Worm (Caenorhabditis elegans) whole organism, L1 larva: ENCODE results near the gene Y37A1A.3.

Experiments used
- C34B4.2 ChIP-seq: sonication (generic microtip); optimal IDR thresholded peaks from 2 replicates; lab custom pipeline; 2017; ENCODE audit warnings: mild to moderate bottlenecking, missing genetic modification characterization, missing compliant biosample characterization
- F16B12.6 ChIP-seq: fragments of 150-350 bp; optimal IDR thresholded peaks from 2 replicates; lab custom pipeline; 2014; ENCODE audit warnings: missing biosample characterization, missing genetic modification characterization
- Y116A8C.19 ChIP-seq: sonication (generic microtip); optimal IDR thresholded peaks from 2 replicates; lab custom pipeline; 2016; ENCODE audit warnings: missing compliant biosample characterization, missing genetic modification characterization, borderline replicate concordance
- aha-1 ChIP-seq: fragments of 150-350 bp; optimal IDR thresholded peaks from 2 replicates; lab custom pipeline; 2014; ENCODE audit warnings: missing biosample characterization, missing genetic modification characterization
- ama-1 ChIP-seq: fragments of 150-350 bp; optimal IDR thresholded peaks from 2 replicates; lab custom pipeline; 2014
- blmp-1 ChIP-seq: fragments of 150-350 bp; optimal IDR thresholded peaks from 2 replicates; lab custom pipeline; 2014; ENCODE audit warnings: missing biosample characterization, missing genetic modification characterization
- ceh-8 ChIP-seq: fragments of 200-800 bp; sonication (Bioruptor generic); optimal IDR thresholded peaks from 2 replicates; lab custom pipeline; 2018; ENCODE audit warnings: mild to moderate bottlenecking, missing genetic modification characterization, moderate library complexity, missing compliant biosample characterization
- ceh-82 ChIP-seq, 3 experiments: fragments of 150-350 bp in 1 of 3; sonication (generic microtip) in 2 of 3; optimal IDR thresholded peaks; 2 replicates each; lab custom pipeline; 2014 to 2017; ENCODE audit warnings: missing biosample characterization in 3 of 3, missing genetic modification characterization in 3 of 3
- ceh-88 ChIP-seq: fragments of 200-800 bp; sonication (Bioruptor generic); IDR thresholded peaks from 2 replicates; pipeline ENCODE4 v1.3.6; 2022; ENCODE audit warnings: missing genetic modification characterization, missing compliant biosample characterization
- ces-1 ChIP-seq: fragments of 150-350 bp; optimal IDR thresholded peaks from 2 replicates; lab custom pipeline; 2014; ENCODE audit warnings: missing biosample characterization, missing genetic modification reagents, missing genetic modification characterization
- dsc-1 ChIP-seq: sonication (generic microtip); optimal IDR thresholded peaks from 2 replicates; lab custom pipeline; 2016; ENCODE audit warnings: mild to moderate bottlenecking, missing genetic modification characterization, missing compliant biosample characterization
- efl-1 ChIP-seq, 4 experiments: fragments of 150-350 bp; optimal IDR thresholded peaks in 3 of 4; peaks in 1 of 4; 1 replicate in 1 of 4; 2 replicates in 3 of 4; lab custom pipeline; 2014; ENCODE audit warnings: missing biosample characterization in 2 of 4, missing genetic modification characterization in 2 of 4, missing genetic modification reagents in 2 of 4
- elt-2 ChIP-seq: sonication (generic microtip); optimal IDR thresholded peaks from 2 replicates; lab custom pipeline; 2016; ENCODE audit warnings: missing genetic modification characterization, mild to moderate bottlenecking, inconsistent platforms, missing compliant biosample characterization, missing genetic modification reagents
- ets-5 ChIP-seq: fragments of 200-800 bp; sonication (Bioruptor generic); IDR thresholded peaks from 2 replicates; pipeline ENCODE4 v1.3.6; 2022; ENCODE audit warnings: missing genetic modification characterization, missing compliant biosample characterization
- fkh-10 ChIP-seq: sonication (generic microtip); optimal IDR thresholded peaks from 2 replicates; lab custom pipeline; 2017; ENCODE audit warnings: missing biosample characterization, missing genetic modification reagents, missing genetic modification characterization
- fkh-4 ChIP-seq: sonication (generic microtip); optimal IDR thresholded peaks from 2 replicates; lab custom pipeline; 2016; ENCODE audit warnings: missing compliant biosample characterization, missing genetic modification characterization, borderline replicate concordance
- fkh-8 ChIP-seq: sonication (generic microtip); optimal IDR thresholded peaks from 2 replicates; lab custom pipeline; 2016; ENCODE audit warnings: mild to moderate bottlenecking, missing genetic modification characterization, missing compliant biosample characterization
- grh-1 ChIP-seq: fragments of 200-800 bp; sonication (Bioruptor generic); IDR thresholded peaks from 2 replicates; pipeline ENCODE4 v1.3.6; 2022; ENCODE audit warnings: missing genetic modification reagents, missing genetic modification characterization, missing compliant biosample characterization
- hlh-17 ChIP-seq: fragments of 200-800 bp; sonication (Bioruptor generic); optimal IDR thresholded peaks from 2 replicates; lab custom pipeline; 2018; ENCODE audit warnings: missing genetic modification characterization, mild to moderate bottlenecking, missing compliant biosample characterization, moderate library complexity, borderline replicate concordance
- irx-1 ChIP-seq: sonication (generic microtip); optimal IDR thresholded peaks from 2 replicates; lab custom pipeline; 2016; ENCODE audit warnings: missing genetic modification characterization, missing compliant biosample characterization
- jun-1 ChIP-seq: fragments of 150-350 bp; optimal IDR thresholded peaks from 2 replicates; lab custom pipeline; 2014; ENCODE audit warnings: missing biosample characterization, missing genetic modification reagents, missing genetic modification characterization
- lin-13 ChIP-seq: fragments of 150-350 bp; optimal IDR thresholded peaks from 2 replicates; lab custom pipeline; 2014; ENCODE audit warnings: missing biosample characterization, missing genetic modification reagents, missing genetic modification characterization
- lin-39 ChIP-seq: fragments of 150-350 bp; optimal IDR thresholded peaks from 2 replicates; lab custom pipeline; 2014; ENCODE audit warnings: missing biosample characterization, missing genetic modification reagents, missing genetic modification characterization
- lsy-2 ChIP-seq, 2 experiments: fragments of 150-350 bp; optimal IDR thresholded peaks; 2 replicates each; lab custom pipeline; 2014; ENCODE audit warnings: missing biosample characterization in 2 of 2, missing genetic modification characterization in 2 of 2
- mab-9 ChIP-seq: fragments of 200-800 bp; sonication (Bioruptor generic); IDR thresholded peaks from 2 replicates; pipeline ENCODE4 v1.3.6; 2022; ENCODE audit warnings: missing genetic modification reagents, missing genetic modification characterization, missing compliant biosample characterization
- mef-2 ChIP-seq: fragments of 150-350 bp; optimal IDR thresholded peaks from 2 replicates; lab custom pipeline; 2014; ENCODE audit warnings: missing biosample characterization, missing genetic modification characterization
- mep-1 ChIP-seq: fragments of 150-350 bp; optimal IDR thresholded peaks from 2 replicates; lab custom pipeline; 2014; ENCODE audit warnings: missing biosample characterization, missing genetic modification characterization
- nhr-20 ChIP-seq: sonication (generic microtip); optimal IDR thresholded peaks from 2 replicates; lab custom pipeline; 2016; ENCODE audit warnings: mild to moderate bottlenecking, missing genetic modification characterization, missing compliant biosample characterization
- nhr-47 ChIP-seq: sonication (generic microtip); optimal IDR thresholded peaks from 2 replicates; lab custom pipeline; 2016; ENCODE audit warnings: mild to moderate bottlenecking, missing genetic modification characterization, moderate library complexity, missing compliant biosample characterization
- nhr-71 ChIP-seq: sonication (generic microtip); optimal IDR thresholded peaks from 2 replicates; lab custom pipeline; 2016; ENCODE audit warnings: mild to moderate bottlenecking, missing genetic modification characterization, moderate library complexity, missing compliant biosample characterization
- nhr-76 ChIP-seq: sonication (generic microtip); optimal IDR thresholded peaks from 2 replicates; lab custom pipeline; 2017; ENCODE audit warnings: missing biosample characterization, missing genetic modification characterization
- nhr-85 ChIP-seq: sonication (generic microtip); peaks from one replicate; lab custom pipeline; 2016; ENCODE audit warnings: missing genetic modification characterization, inconsistent platforms, missing compliant biosample characterization
- nhr-90 ChIP-seq: sonication (generic microtip); optimal IDR thresholded peaks from 2 replicates; lab custom pipeline; 2016; ENCODE audit warnings: mild to moderate bottlenecking, missing genetic modification characterization, missing compliant biosample characterization; ENCODE audit not compliant: poor library complexity
- pag-3 ChIP-seq: sonication (generic microtip); optimal IDR thresholded peaks from 2 replicates; lab custom pipeline; 2017; ENCODE audit warnings: missing genetic modification characterization, mild to moderate bottlenecking, missing compliant biosample characterization, antibody characterized with exemption, borderline replicate concordance; ENCODE audit not compliant: insufficient read depth
- pax-3 ChIP-seq: fragments of 200-800 bp; sonication (Bioruptor generic); optimal IDR thresholded peaks from 2 replicates; lab custom pipeline; 2018; ENCODE audit warnings: mild to moderate bottlenecking, missing genetic modification characterization, moderate library complexity, missing compliant biosample characterization
- pqm-1 ChIP-seq: sonication (generic microtip); optimal IDR thresholded peaks from 3 replicates; lab custom pipeline; 2017; ENCODE audit warnings: missing biosample characterization, missing genetic modification characterization
- snpc-4 ChIP-seq: fragments of 150-350 bp; optimal IDR thresholded peaks from 2 replicates; lab custom pipeline; 2014; ENCODE audit warnings: missing biosample characterization, missing genetic modification characterization
- swsn-7 ChIP-seq: sonication (generic microtip); optimal IDR thresholded peaks from 2 replicates; lab custom pipeline; 2016; ENCODE audit warnings: missing genetic modification characterization, missing compliant biosample characterization
- tlp-1 ChIP-seq: fragments of 150-350 bp; optimal IDR thresholded peaks from 2 replicates; lab custom pipeline; 2014; ENCODE audit warnings: missing biosample characterization, missing genetic modification characterization
- unc-130 ChIP-seq: fragments of 150-350 bp; optimal IDR thresholded peaks from 2 replicates; lab custom pipeline; 2017; ENCODE audit warnings: missing biosample characterization, missing genetic modification characterization, inconsistent platforms
- unc-30 ChIP-seq: sonication (generic microtip); optimal IDR thresholded peaks from 2 replicates; lab custom pipeline; 2017; ENCODE audit warnings: missing biosample characterization, missing genetic modification characterization
- unc-62 ChIP-seq: fragments of 150-350 bp; optimal IDR thresholded peaks from 2 replicates; lab custom pipeline; 2014; ENCODE audit warnings: missing biosample characterization, missing genetic modification reagents, missing genetic modification characterization
- unc-98 ChIP-seq: fragments of 200-800 bp; sonication (Bioruptor generic); IDR thresholded peaks from 2 replicates; pipeline ENCODE4 v1.3.6; 2022; ENCODE audit warnings: missing genetic modification characterization, missing compliant biosample characterization
- zag-1 ChIP-seq: fragments of 150-350 bp; optimal IDR thresholded peaks from 2 replicates; lab custom pipeline; 2014; ENCODE audit warnings: missing biosample characterization, missing genetic modification characterization
- zip-4 ChIP-seq: fragments of 200-800 bp; sonication (Bioruptor generic); optimal IDR thresholded peaks from 2 replicates; lab custom pipeline; 2018; ENCODE audit warnings: mild to moderate bottlenecking, missing genetic modification characterization, moderate library complexity, missing compliant biosample characterization
- ztf-11 ChIP-seq, 2 experiments: sonication (generic microtip); optimal IDR thresholded peaks; 2 replicates each; lab custom pipeline; 2016 to 2017; ENCODE audit warnings: missing genetic modification characterization in 2 of 2, missing biosample characterization in 1 of 2, missing compliant biosample characterization in 1 of 2

The Y37A1A.3 gene

ce11 chrIV:13884875-13885274 lies 17.8 kb downstream of the Y37A1A.3 start:
- peak; percentile 9 for TF ChIP-seq snpc-4 (tag; lab: Kevin White, UChicago)

ce11 chrIV:13883922-13884321 lies 18.8 kb downstream of the Y37A1A.3 start:
- TF ChIP-seq blmp-1 (peak; percentile 88), mab-9 (no peak)
- TF ChIP-seq, all 84 proteins: peak for 1

ce11 chrIV:13882573-13882972 lies 20.1 kb downstream of the Y37A1A.3 start, which contains the start of gene thoc-7:
Gene thoc-7 (plus strand): TSS chrIV:13882734.
- TF ChIP-seq unc-98 (GFP tag; lab: Robert Waterston, UW), result no peak
- no peak for TF ChIP-seq mef-2
- TF ChIP-seq lsy-2 (tag; optimal IDR thresholded peaks at IDR 0.05; lab: Kevin White, UChicago), result peak in 1 of 2 experiments; percentile 36
- TF ChIP-seq grh-1 (GFP tag; lab: Robert Waterston, UW), result 0 out of 2 replicates have a peak, but pooled peaks have one; percentile 9
- no peak for TF ChIP-seq F16B12.6 (tag; lab: Kevin White, UChicago)
- no peak for TF ChIP-seq pag-3 (tag; lab: Kevin White, UChicago)
- TF ChIP-seq Y116A8C.19 (tag; lab: Kevin White, UChicago), result no peak
- TF ChIP-seq pqm-1, result no peak
- TF ChIP-seq nhr-85, result peak; percentile 62
- TF ChIP-seq fkh-4 (tag; lab: Kevin White, UChicago), result no peak
- no peak for TF ChIP-seq zip-4 (GFP tag; lab: Kevin White, UChicago)
- no peak for TF ChIP-seq ets-5
- TF ChIP-seq swsn-7 (tag; lab: Kevin White, UChicago), result no peak
- TF ChIP-seq nhr-71 (tag; lab: Kevin White, UChicago), result peak; percentile 16
- no peak for TF ChIP-seq nhr-47 (tag; lab: Kevin White, UChicago)
- TF ChIP-seq, all 84 proteins: peak for 4

ce11 chrIV:13881754-13882275 lies 20.9 kb downstream of the Y37A1A.3 start, which contains the start of gene rpl-29:
Gene rpl-29 (plus strand): TSS chrIV:13882225.
- TF ChIP-seq dsc-1 (peak; percentile 87), tlp-1 (tag; lab: Kevin White, UChicago) (no peak), ces-1 (GFP tag; lab: Kevin White, UChicago) (no peak), lin-13 (peak; percentile 83), nhr-90 (tag; lab: Kevin White, UChicago) (peak; percentile 91), fkh-8 (tag; lab: Kevin White, UChicago) (peak; percentile 86), hlh-17 (GFP tag; lab: Kevin White, UChicago) (no peak), ztf-11 (tag; optimal IDR thresholded peaks at IDR 0.05; lab: Kevin White, UChicago) (peak in 1 of 2 experiments; percentile 64), unc-62 (GFP tag; lab: Kevin White, UChicago) (no peak), jun-1 (tag; lab: Kevin White, UChicago) (peak; percentile 82), snpc-4 (tag; lab: Kevin White, UChicago) (peak; percentile 79), lin-39 (tag; lab: Kevin White, UChicago) (peak; percentile 79), mep-1 (peak; percentile 90), ceh-88 (GFP tag; lab: Robert Waterston, UW) (peak; percentile 76), irx-1 (peak; percentile 84), pax-3 (tag; lab: Kevin White, UChicago) (peak; percentile 61), nhr-71 (tag; lab: Kevin White, UChicago) (peak; percentile 96), fkh-10 (GFP tag; lab: Kevin White, UChicago) (peak; percentile 49), ceh-82 (tag; optimal IDR thresholded peaks at IDR 0.05; lab: Kevin White, UChicago) (peak; percentile 79 to 95 (median 91)), unc-30 (tag; lab: Kevin White, UChicago) (no peak), aha-1 (peak; percentile 5), efl-1 (optimal IDR thresholded peaks at IDR 0.05; lab: Kevin White, UChicago) (peak; percentile 89 to 94), efl-1 (GFP tag; optimal IDR thresholded peaks at IDR 0.05 in 1 of 2; lab: Kevin White, UChicago) (peak; percentile 78 to 98), ceh-8 (GFP tag; lab: Kevin White, UChicago) (peak; percentile 67), elt-2 (peak; percentile 71), unc-130 (peak; percentile 59), nhr-20 (peak; percentile 92), grh-1 (GFP tag; lab: Robert Waterston, UW) (peak; percentile 90), mef-2 (no peak), nhr-76 (tag; lab: Kevin White, UChicago) (no peak), zag-1 (no peak), ama-1 (lab: Kevin White, UChicago) (no peak), C34B4.2 (tag; lab: Kevin White, UChicago) (no peak)
